Fruit fly (Drosophila melanogaster): Measurements from ENCODE around the gene PIG-Wa.

Gene PIG-Wa

dm6 chr2L:2420490-2420889 lies 37.5 kb downstream of the PIG-Wa start, which contains the start of gene CG9886 (continued):
- peak; percentile 43; the same call in 2 of the 3 replicates for TF ChIP-seq croc (GFP tag; conservative IDR thresholded peaks at IDR 0.05)
- TF ChIP-seq Sox102F (GFP tag; optimal IDR thresholded peaks at IDR 0.05) = peak; percentile 76
- TF ChIP-seq CG5953 (GFP tag; IDR thresholded peaks at IDR 0.05) = 0 out of 2 replicates have a peak, but pooled peaks have one; percentile 6
- TF ChIP-seq fd3F (GFP tag; optimal IDR thresholded peaks at IDR 0.05) = peak; percentile 35
- peak; percentile 73 for TF ChIP-seq Blimp-1 (GFP tag; optimal IDR thresholded peaks at IDR 0.05)
- peak; percentile 83 for TF ChIP-seq phol (tag; optimal IDR thresholded peaks at IDR 0.05)
- no peak for TF ChIP-seq shn (GFP tag; optimal IDR thresholded peaks at IDR 0.05)
- peak; percentile 18; the same call in 1 of the 2 replicates for TF ChIP-seq HLH3B (GFP tag; IDR thresholded peaks at IDR 0.05)
- TF ChIP-seq Oli (tag; optimal IDR thresholded peaks at IDR 0.05) = peak; percentile 62
- TF ChIP-seq CG12942 (GFP tag; optimal IDR thresholded peaks at IDR 0.05) = peak; percentile 28
- peak; percentile 53; the same call in 1 of the 2 replicates for TF ChIP-seq CG13287 (GFP tag; IDR thresholded peaks at IDR 0.05; ENCODE audit: partially characterized antibody)
- TF ChIP-seq Bdp1 (GFP tag; optimal IDR thresholded peaks at IDR 0.05) = no peak
- TF ChIP-seq dmrt99B (tag; optimal IDR thresholded peaks at IDR 0.05) = peak; percentile 62
- TF ChIP-seq sc (optimal IDR thresholded peaks at IDR 0.05) = no peak
- peak; percentile 49 for TF ChIP-seq sc (GFP tag; optimal IDR thresholded peaks at IDR 0.05)
- TF ChIP-seq dpn (GFP tag; optimal IDR thresholded peaks at IDR 0.05) = peak; percentile 24 to 50
- TF ChIP-seq CG9817 (tag; optimal IDR thresholded peaks at IDR 0.05) = peak; percentile 70
- peak; percentile 84 for TF ChIP-seq CG31441 (GFP tag; IDR thresholded peaks at IDR 0.05)
- peak; percentile 61 for TF ChIP-seq sd (tag; optimal IDR thresholded peaks at IDR 0.05)
- TF ChIP-seq CG17829 (tag; optimal IDR thresholded peaks at IDR 0.05) = peak; percentile 79
- peak; percentile 21 for TF ChIP-seq BEAF-32 (GFP tag; optimal IDR thresholded peaks at IDR 0.05)
- peak; percentile 15 for TF ChIP-seq tup (GFP tag; optimal IDR thresholded peaks at IDR 0.05)
- TF ChIP-seq onecut (GFP tag; IDR thresholded peaks at IDR 0.05) = peak; percentile 33; the same call in 1 of the 2 replicates
- TF ChIP-seq Ets97D (GFP tag; optimal IDR thresholded peaks at IDR 0.05) = peak; percentile 23
- no peak for TF ChIP-seq zfh2 (GFP tag; optimal IDR thresholded peaks at IDR 0.05)
- no peak for TF ChIP-seq CG14860 (GFP tag; IDR thresholded peaks at IDR 0.05; ENCODE audit: partially characterized antibody)
- TF ChIP-seq CG13424 (tag; optimal IDR thresholded peaks at IDR 0.05) = peak; percentile 83
- no peak for TF ChIP-seq yki (optimal IDR thresholded peaks at IDR 0.05)
- TF ChIP-seq ttk (GFP tag; IDR thresholded peaks at IDR 0.05) = peak; percentile 47; the same call in 1 of the 2 replicates
- TF ChIP-seq oc (tag; optimal IDR thresholded peaks at IDR 0.05) = peak; percentile 59
- TF ChIP-seq fd64A (GFP tag; optimal IDR thresholded peaks at IDR 0.05) = no peak
- TF ChIP-seq CG11398 (GFP tag; optimal IDR thresholded peaks at IDR 0.05) = no peak
- TF ChIP-seq jing (GFP tag; optimal IDR thresholded peaks at IDR 0.05) = peak; percentile 21
- TF ChIP-seq HmgZ (tag; optimal IDR thresholded peaks at IDR 0.05) = peak; percentile 48
- TF ChIP-seq CG2116 (GFP tag; optimal IDR thresholded peaks at IDR 0.05) = peak; percentile 43
- no peak for TF ChIP-seq zf30C (GFP tag; optimal IDR thresholded peaks at IDR 0.05)
- TF ChIP-seq mam (GFP tag; optimal IDR thresholded peaks at IDR 0.05) = no peak
- TF ChIP-seq ham (GFP tag; IDR thresholded peaks at IDR 0.05) = no peak
- no peak for TF ChIP-seq kni (GFP tag; optimal IDR thresholded peaks at IDR 0.05)
- peak; percentile 85 for TF ChIP-seq row (GFP tag; IDR thresholded peaks at IDR 0.05)
- peak; percentile 60 for TF ChIP-seq CG14441 (GFP tag; IDR thresholded peaks at IDR 0.05)
- peak; percentile 55 for TF ChIP-seq ATbp (GFP tag; optimal IDR thresholded peaks at IDR 0.05)
- TF ChIP-seq Nf-YC (tag; optimal IDR thresholded peaks at IDR 0.05) = peak; percentile 60
- no peak for TF ChIP-seq Tbp (GFP tag; optimal IDR thresholded peaks at IDR 0.05)
- peak; percentile 74 for TF ChIP-seq Xbp1 (GFP tag; optimal IDR thresholded peaks at IDR 0.05)
- TF ChIP-seq CG5180 (GFP tag; optimal IDR thresholded peaks at IDR 0.05) = no peak
- peak; percentile 77 for TF ChIP-seq CG30403 (GFP tag; optimal IDR thresholded peaks at IDR 0.05)
- peak; percentile 45 for TF ChIP-seq CG17385 (GFP tag; optimal IDR thresholded peaks at IDR 0.05)
- TF ChIP-seq CG16779 (GFP tag; IDR thresholded peaks at IDR 0.05) = no peak
- peak; percentile 29 for TF ChIP-seq CG12104 (GFP tag; optimal IDR thresholded peaks at IDR 0.05)
- TF ChIP-seq jumu (GFP tag; optimal IDR thresholded peaks at IDR 0.05) = no peak
